Worm (Caenorhabditis elegans): Measurements from ENCODE around the gene srr-9.

The srr-9 gene

DNA sequence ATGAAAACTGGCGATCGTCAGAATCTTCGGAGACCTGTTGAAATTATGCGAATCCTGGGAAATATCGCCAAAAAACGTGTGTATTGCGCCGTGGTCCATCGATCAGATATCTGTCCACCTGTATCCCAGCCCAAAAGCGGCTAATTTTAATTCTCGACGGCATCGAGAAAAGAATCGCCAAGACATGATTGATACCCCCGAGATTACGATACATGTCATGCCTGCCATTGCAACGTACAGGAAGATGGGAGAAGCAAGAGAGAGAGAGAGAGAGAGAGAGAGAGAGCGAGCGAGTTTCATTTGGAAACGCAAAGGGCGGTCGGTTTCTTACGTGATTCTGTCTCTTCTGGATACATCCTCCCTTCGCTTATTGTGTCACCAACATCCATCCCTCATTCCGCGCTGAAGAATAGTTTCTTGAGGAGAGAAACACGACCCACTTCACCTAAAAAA is 36.4 kb downstream of the srr-9 start, which contains the start of gene grl-10:
Gene grl-10 (plus strand): TSS at position 403 of the 453 bp plus-strand sequence.
- TF ChIP-seq lin-39 (tag; optimal IDR thresholded peaks at IDR 0.05) (no peak), hlh-11 (tag; optimal IDR thresholded peaks at IDR 0.05) (peak; percentile 37), mxl-2 (GFP tag; conservative IDR thresholded peaks at IDR 0.05) (no peak), dve-1 (tag; optimal IDR thresholded peaks at IDR 0.05; ENCODE audit: insufficient read depth) (no peak), nhr-28 (tag; optimal IDR thresholded peaks at IDR 0.05) (no peak), tag-97 (GFP tag; IDR thresholded peaks at IDR 0.05) (no peak), mxl-3 (GFP tag; optimal IDR thresholded peaks at IDR 0.05) (peak; percentile 58), spr-3 (GFP tag; optimal IDR thresholded peaks at IDR 0.05) (no peak), zip-2 (tag; optimal IDR thresholded peaks at IDR 0.05) (no peak), F10B5.3 (tag; optimal IDR thresholded peaks at IDR 0.05) (no peak), nhr-111 (GFP tag; optimal IDR thresholded peaks at IDR 0.05) (no peak), nhr-48 (tag; optimal IDR thresholded peaks at IDR 0.05) (peak; percentile 53), zip-11 (GFP tag; IDR thresholded peaks at IDR 0.05) (no peak)

DNA sequence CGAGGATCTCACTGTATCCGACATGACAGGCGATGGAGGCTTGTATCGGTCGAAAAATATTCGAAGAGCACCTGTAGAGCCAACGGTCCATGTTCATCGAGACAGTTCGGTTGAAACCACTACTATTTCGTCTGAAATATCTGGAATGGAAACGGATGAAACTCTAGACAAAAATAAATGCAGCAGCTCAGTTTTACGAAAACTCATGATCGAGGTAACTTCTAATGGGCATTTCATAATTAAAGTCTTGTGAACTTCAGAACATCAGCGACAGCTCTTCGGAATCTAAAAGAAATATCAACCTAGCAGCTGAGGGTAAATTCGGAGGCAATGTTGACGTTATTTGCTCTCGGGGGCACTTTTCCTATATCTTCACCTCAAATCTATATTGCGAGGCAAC is 37.4 kb downstream of the srr-9 start:
- no peak for TF ChIP-seq spr-1 (tag; optimal IDR thresholded peaks at IDR 0.05)
- TF ChIP-seq F49E8.2 (tag; optimal IDR thresholded peaks at IDR 0.05; ENCODE audit: borderline replicate concordance) = peak; percentile 13
- peak; percentile 19 for TF ChIP-seq duxl-1 (tag; optimal IDR thresholded peaks at IDR 0.05; ENCODE audit: poor library complexity)

- TF ChIP-seq php-3 (GFP tag; IDR thresholded peaks at IDR 0.05) (no peak), nhr-77 (tag; optimal IDR thresholded peaks at IDR 0.05) (peak; percentile 96), F49E8.2 (tag; optimal IDR thresholded peaks at IDR 0.05; ENCODE audit: borderline replicate concordance) (no peak), aha-1 (tag) (peak; percentile 48), hmg-1.1 (GFP tag; IDR thresholded peaks at IDR 0.05) (peak; percentile 81), set-16 (GFP tag; IDR thresholded peaks at IDR 0.05) (peak; percentile 35; the same call in 1 of the 2 replicates), ceh-32 (tag; optimal IDR thresholded peaks at IDR 0.05; ENCODE audit: poor library complexity) (no peak), unc-130 (GFP tag; optimal IDR thresholded peaks at IDR 0.05) (peak; percentile 52), unc-62 (GFP tag; optimal IDR thresholded peaks at IDR 0.05 in 1 of 2) (no peak), unc-62 (tag; optimal IDR thresholded peaks at IDR 0.05) (no peak), dve-1 (tag; optimal IDR thresholded peaks at IDR 0.05; ENCODE audit: insufficient read depth) (peak; percentile 83), arid-1 (GFP tag; conservative IDR thresholded peaks at IDR 0.05) (0 out of 2 replicates have a peak, but pooled peaks have one; percentile 26), ZK546.5 (tag; optimal IDR thresholded peaks at IDR 0.05) (no peak), T20F7.1 (GFP tag; optimal IDR thresholded peaks at IDR 0.05) (peak; percentile 82), Y105C5A.15 (GFP tag; IDR thresholded peaks at IDR 0.05) (no peak), nhr-237 (tag; optimal IDR thresholded peaks at IDR 0.05) (no peak), rbr-2 (tag; optimal IDR thresholded peaks at IDR 0.05) (peak; percentile 82), hlh-30 (tag; optimal IDR thresholded peaks at IDR 0.05; ENCODE audit: insufficient read depth) (peak; percentile 78), fkh-10 (GFP tag; optimal IDR thresholded peaks at IDR 0.05) (peak; percentile 61), ama-1 (optimal IDR thresholded peaks at IDR 0.05) (peak; percentile 40), lir-3 (tag; optimal IDR thresholded peaks at IDR 0.05) (no peak), pha-4 (GFP tag; IDR thresholded peaks at IDR 0.05) (0 out of 2 replicates have a peak, but pooled peaks have one; percentile 38), pha-4 (tag; optimal IDR thresholded peaks at IDR 0.05) (peak; percentile 1), mdl-1 (tag; optimal IDR thresholded peaks at IDR 0.05) (peak in 1 of 2 experiments; percentile 58), jun-1 (tag; optimal IDR thresholded peaks at IDR 0.05) (peak; percentile 4), Y48G9A.11 (GFP tag; IDR thresholded peaks at IDR 0.05) (0 out of 2 replicates have a peak, but pooled peaks have one; percentile 53), dmd-6 (GFP tag; IDR thresholded peaks at IDR 0.05) (peak; percentile 79), zfp-2 (tag; optimal IDR thresholded peaks at IDR 0.05) (no peak), cey-2 (tag; optimal IDR thresholded peaks at IDR 0.05; ENCODE audit: borderline replicate concordance, insufficient read depth) (no peak), nhr-28 (tag; optimal IDR thresholded peaks at IDR 0.05) (peak; percentile 81), hif-1 (tag; optimal IDR thresholded peaks at IDR 0.05) (peak in 1 of 2 experiments; percentile 83), mxl-3 (GFP tag; optimal IDR thresholded peaks at IDR 0.05) (peak; percentile 46), spr-1 (tag; optimal IDR thresholded peaks at IDR 0.05) (peak; percentile 69), mxl-2 (GFP tag; conservative IDR thresholded peaks at IDR 0.05) (no peak), ceh-20 (GFP tag; IDR thresholded peaks at IDR 0.05) (peak; percentile 80)
These were observed 38.3 kb downstream of the srr-9 start, which contains the start of the genes rpl-39 and rps-30 for ce11 chrV:7776029-7776628. Gene rpl-39 (minus strand): TSS chrV:7776079. Gene rps-30 (plus strand): TSS chrV:7776578.

Measured in whole organism, L4 larva.